Fruit fly (Drosophila melanogaster) whole organism, embryonic: ENCODE results near the gene Bet3.

Experiments used
- CG10274 ChIP-seq: fragments of 200-800 bp; sonication (Bioruptor generic); optimal IDR thresholded peaks from 3 replicates; lab custom pipeline; 2017; ENCODE audit warnings: missing biosample characterization, mild to moderate bottlenecking, missing genetic modification characterization
- CG11247 ChIP-seq: fragments of 200-800 bp; sonication (Bioruptor generic); IDR thresholded peaks from 2 replicates; pipeline ENCODE4 v1.3.6; 2022; ENCODE audit warnings: missing biosample characterization, missing genetic modification characterization
- CG11398 ChIP-seq: fragments of 200-800 bp; sonication (Bioruptor generic); optimal IDR thresholded peaks from 2 replicates; lab custom pipeline; 2016; ENCODE audit warnings: missing biosample characterization, missing genetic modification characterization
- CG11456 ChIP-seq: fragments of 200-800 bp; sonication (Bioruptor generic); IDR thresholded peaks from 3 replicates; pipeline ENCODE4 v1.3.6; 2022; ENCODE audit warnings: missing biosample characterization, missing genetic modification characterization
- CG11723 ChIP-seq: fragments of 200-800 bp; sonication (Bioruptor generic); optimal IDR thresholded peaks from 2 replicates; lab custom pipeline; 2017; ENCODE audit warnings: missing biosample characterization, mild to moderate bottlenecking, missing genetic modification characterization
- CG12071 ChIP-seq: fragments of 200-800 bp; sonication (Bioruptor generic); optimal IDR thresholded peaks from 3 replicates; lab custom pipeline; 2018; ENCODE audit warnings: missing biosample characterization, mild to moderate bottlenecking, missing genetic modification characterization
- CG12104 ChIP-seq: fragments of 200-800 bp; sonication (Bioruptor generic); optimal IDR thresholded peaks from 3 replicates; lab custom pipeline; 2016; ENCODE audit warnings: missing biosample characterization, missing genetic modification characterization
- CG12391 ChIP-seq: fragments of 200-800 bp; sonication (Bioruptor generic); optimal IDR thresholded peaks from 3 replicates; lab custom pipeline; 2018; ENCODE audit warnings: missing biosample characterization, mild to moderate bottlenecking, missing genetic modification characterization, moderate library complexity
- CG1529 ChIP-seq: fragments of 200-800 bp; sonication (Bioruptor generic); optimal IDR thresholded peaks from 3 replicates; lab custom pipeline; 2018; ENCODE audit warnings: missing biosample characterization, missing genetic modification characterization
- CG17186 ChIP-seq: fragments of 200-800 bp; sonication (Bioruptor generic); optimal IDR thresholded peaks from 3 replicates; lab custom pipeline; 2017; ENCODE audit warnings: missing biosample characterization, missing genetic modification reagents, missing genetic modification characterization
- CG17612 ChIP-seq: fragments of 200-800 bp; sonication (Bioruptor generic); IDR thresholded peaks from 2 replicates; pipeline ENCODE4 v1.3.6; 2022; ENCODE audit warnings: missing biosample characterization, missing genetic modification characterization
- CG18599 ChIP-seq: fragments of 200-800 bp; sonication (Bioruptor generic); optimal IDR thresholded peaks from 3 replicates; lab custom pipeline; 2017; ENCODE audit warnings: missing biosample characterization, missing genetic modification characterization, mild to moderate bottlenecking, moderate library complexity, missing genetic modification reagents
- CG18764 ChIP-seq: fragments of 200-800 bp; sonication (Bioruptor generic); optimal IDR thresholded peaks from 3 replicates; lab custom pipeline; 2016; ENCODE audit warnings: missing biosample characterization, missing genetic modification characterization
- CG2712 ChIP-seq: fragments of 200-800 bp; optimal IDR thresholded peaks from 3 replicates; lab custom pipeline; 2019; ENCODE audit warnings: missing biosample characterization, mild to moderate bottlenecking, missing genetic modification characterization, moderate library complexity
- CG33213 ChIP-seq: fragments of 200-800 bp; sonication (Bioruptor generic); optimal IDR thresholded peaks from 3 replicates; lab custom pipeline; 2016; ENCODE audit warnings: missing biosample characterization, missing genetic modification characterization
- CG4730 ChIP-seq: fragments of 200-800 bp; sonication (Bioruptor generic); IDR thresholded peaks from 2 replicates; pipeline ENCODE4 v1.3.6; 2022; ENCODE audit warnings: missing biosample characterization, missing genetic modification characterization
- CG6683 ChIP-seq: fragments of 200-800 bp; sonication (Bioruptor generic); optimal IDR thresholded peaks from 2 replicates; lab custom pipeline; 2017; ENCODE audit warnings: missing biosample characterization, mild to moderate bottlenecking, missing genetic modification characterization, missing genetic modification reagents
- CG8765 ChIP-seq: fragments of 200-800 bp; sonication (Bioruptor generic); IDR thresholded peaks from 2 replicates; pipeline ENCODE4 v1.3.6; 2022; ENCODE audit warnings: missing biosample characterization, missing genetic modification characterization
- CHES-1-like ChIP-seq: fragments of 200-800 bp; sonication (Bioruptor generic); optimal IDR thresholded peaks from 2 replicates; lab custom pipeline; 2016; ENCODE audit warnings: missing biosample characterization, missing genetic modification characterization
- D19B ChIP-seq: fragments of 200-800 bp; sonication (Bioruptor generic); optimal IDR thresholded peaks from 2 replicates; lab custom pipeline; 2017; ENCODE audit warnings: missing biosample characterization, mild to moderate bottlenecking, missing genetic modification characterization
- ERR ChIP-seq: fragments of 200-800 bp; sonication (Bioruptor generic); optimal IDR thresholded peaks from 2 replicates; lab custom pipeline; 2016; ENCODE audit warnings: missing biosample characterization, missing genetic modification characterization
- Gsc ChIP-seq: fragments of 200-800 bp; sonication (Bioruptor generic); IDR thresholded peaks from 2 replicates; pipeline ENCODE4 v1.3.6; 2022; ENCODE audit warnings: missing biosample characterization, missing genetic modification characterization
- Hey ChIP-seq: fragments of 200-800 bp; sonication (Bioruptor generic); optimal IDR thresholded peaks from 3 replicates; lab custom pipeline; 2018; ENCODE audit warnings: missing biosample characterization, mild to moderate bottlenecking, missing genetic modification characterization
- Kr ChIP-seq: fragments of 200-800 bp; sonication (Bioruptor generic); optimal IDR thresholded peaks from 2 replicates; lab custom pipeline; 2017; ENCODE audit warnings: missing biosample characterization, mild to moderate bottlenecking, missing genetic modification characterization
- MESR4 ChIP-seq: fragments of 200-800 bp; sonication (Bioruptor generic); optimal IDR thresholded peaks from 2 replicates; lab custom pipeline; 2018; ENCODE audit warnings: missing biosample characterization, mild to moderate bottlenecking, missing genetic modification characterization, moderate library complexity
- NC2α ChIP-seq: fragments of 200-800 bp; sonication (Bioruptor generic); optimal IDR thresholded peaks from 2 replicates; lab custom pipeline; 2016; ENCODE audit warnings: missing biosample characterization, missing genetic modification characterization
- Ptx1 ChIP-seq: fragments of 200-800 bp; sonication (Bioruptor generic); IDR thresholded peaks from 2 replicates; pipeline ENCODE4 v1.3.6; 2022; ENCODE audit warnings: missing biosample characterization, missing genetic modification characterization
- TFAM ChIP-seq: fragments of 200-800 bp; sonication (Bioruptor generic); optimal IDR thresholded peaks from 2 replicates; lab custom pipeline; 2017; ENCODE audit warnings: missing biosample characterization, missing genetic modification characterization, inconsistent platforms
- Trl ChIP-seq, 3 experiments: fragments of >200 bp in 2 of 3; fragments of 200-800 bp in 1 of 3; sonication (Bioruptor generic) in 1 of 3; optimal IDR thresholded peaks; 2 replicates in 1 of 3; 3 replicates in 2 of 3; lab custom pipeline; 2016 to 2017; ENCODE audit warnings: missing biosample characterization in 1 of 3, missing genetic modification characterization in 1 of 3
- Xrp1 ChIP-seq: fragments of 200-800 bp; sonication (Bioruptor generic); IDR thresholded peaks from 2 replicates; pipeline ENCODE4 v1.3.6; 2022; ENCODE audit warnings: missing biosample characterization, missing genetic modification characterization
- ci ChIP-seq: fragments of 200-800 bp; sonication (Bioruptor generic); IDR thresholded peaks from 3 replicates; pipeline ENCODE4 v1.3.6; 2022; ENCODE audit warnings: missing biosample characterization, missing genetic modification characterization
- crc ChIP-seq: fragments of 200-800 bp; sonication (Bioruptor generic); optimal IDR thresholded peaks from 2 replicates; lab custom pipeline; 2016; ENCODE audit warnings: missing biosample characterization, missing genetic modification characterization
- danr ChIP-seq: fragments of 200-800 bp; sonication (Bioruptor generic); IDR thresholded peaks from 2 replicates; pipeline ENCODE4 v1.3.6; 2022; ENCODE audit warnings: missing biosample characterization, missing genetic modification characterization
- dysf ChIP-seq: fragments of 200-800 bp; sonication (Bioruptor generic); IDR thresholded peaks from 3 replicates; pipeline ENCODE4 v1.3.6; 2022; ENCODE audit warnings: missing biosample characterization, missing genetic modification characterization
- gem ChIP-seq: fragments of 200-800 bp; sonication (Bioruptor generic); optimal IDR thresholded peaks from 2 replicates; lab custom pipeline; 2019; ENCODE audit warnings: missing biosample characterization, mild to moderate bottlenecking, missing genetic modification characterization, moderate library complexity
- gfzf ChIP-seq: fragments of 200-800 bp; sonication (Bioruptor generic); optimal IDR thresholded peaks from 2 replicates; lab custom pipeline; 2016; ENCODE audit warnings: missing biosample characterization, mild to moderate bottlenecking, missing genetic modification characterization, moderate library complexity
- grau ChIP-seq: fragments of 200-800 bp; optimal IDR thresholded peaks from 3 replicates; lab custom pipeline; 2019; ENCODE audit warnings: missing biosample characterization, mild to moderate bottlenecking, missing genetic modification characterization, moderate library complexity
- grn ChIP-seq: fragments of 200-800 bp; sonication (Bioruptor generic); optimal IDR thresholded peaks from 3 replicates; lab custom pipeline; 2017; ENCODE audit warnings: missing biosample characterization, missing genetic modification characterization
- kay ChIP-seq: fragments of 200-800 bp; sonication (Bioruptor generic); optimal IDR thresholded peaks from 2 replicates; lab custom pipeline; 2016; ENCODE audit warnings: missing biosample characterization, missing genetic modification characterization
- mirr ChIP-seq: fragments of 200-800 bp; sonication (Bioruptor generic); optimal IDR thresholded peaks from 3 replicates; lab custom pipeline; 2018; ENCODE audit warnings: missing biosample characterization, mild to moderate bottlenecking, missing genetic modification characterization
- pfk ChIP-seq: fragments of 200-800 bp; sonication (Bioruptor generic); optimal IDR thresholded peaks from 2 replicates; lab custom pipeline; 2018; ENCODE audit warnings: missing biosample characterization, mild to moderate bottlenecking, missing genetic modification characterization, moderate library complexity
- pita ChIP-seq: fragments of 200-800 bp; sonication (Bioruptor generic); optimal IDR thresholded peaks from 2 replicates; lab custom pipeline; 2017; ENCODE audit warnings: missing biosample characterization, mild to moderate bottlenecking, missing genetic modification characterization
- pnt ChIP-seq: fragments of 200-800 bp; sonication (Bioruptor generic); optimal IDR thresholded peaks from 3 replicates; lab custom pipeline; 2016; ENCODE audit warnings: missing biosample characterization, missing genetic modification characterization
- rib ChIP-seq: fragments of 200-800 bp; sonication (Bioruptor generic); IDR thresholded peaks from 2 replicates; pipeline ENCODE4 v1.3.6; 2022; ENCODE audit warnings: missing biosample characterization, missing genetic modification characterization
- sens ChIP-seq: fragments of 200-800 bp; sonication (Bioruptor generic); peaks from one replicate; lab custom pipeline; 2016; ENCODE audit warnings: missing biosample characterization, missing genetic modification characterization
- sim ChIP-seq: fragments of 200-800 bp; sonication (Bioruptor generic); IDR thresholded peaks from 2 replicates; pipeline ENCODE4 v1.3.6; 2022; ENCODE audit warnings: missing biosample characterization, missing genetic modification characterization
- sqz ChIP-seq: fragments of 200-800 bp; sonication (Bioruptor generic); optimal IDR thresholded peaks from 3 replicates; lab custom pipeline; 2018; ENCODE audit warnings: missing biosample characterization, mild to moderate bottlenecking, missing genetic modification characterization
- sug ChIP-seq: fragments of 200-800 bp; optimal IDR thresholded peaks from 2 replicates; lab custom pipeline; 2019; ENCODE audit warnings: missing biosample characterization, mild to moderate bottlenecking, missing genetic modification characterization, moderate library complexity
- tna ChIP-seq: fragments of 200-800 bp; sonication (Bioruptor generic); IDR thresholded peaks from 2 replicates; pipeline ENCODE4 v1.3.6; 2022; ENCODE audit warnings: missing biosample characterization, missing genetic modification characterization; ENCODE audit not compliant: partially characterized antibody
- wdn ChIP-seq: fragments of 200-800 bp; sonication (Bioruptor generic); IDR thresholded peaks from 2 replicates; pipeline ENCODE4 v1.3.6; 2022; ENCODE audit warnings: missing biosample characterization, missing genetic modification characterization
- zen ChIP-seq: fragments of 200-800 bp; sonication (Bioruptor generic); optimal IDR thresholded peaks from 3 replicates; lab custom pipeline; 2018; ENCODE audit warnings: missing biosample characterization, mild to moderate bottlenecking, missing genetic modification characterization, moderate library complexity

The Bet3 gene

dm6 chr3L:9462247-9462769 is 20.2 kb upstream of the Bet3 start (continued):
- TF ChIP-seq ci (GFP tag; lab: Robert Waterston, UW): peak; percentile 75
- peak; percentile 74 for TF ChIP-seq sug (tag; lab: Kevin White, UChicago)
- TF ChIP-seq NC2α: peak; percentile 68
- peak; percentile 51 for TF ChIP-seq CG10274 (GFP tag; lab: Kevin White, UChicago)
- TF ChIP-seq gem (tag; lab: Kevin White, UChicago): peak; percentile 97
- peak; percentile 45; the same call in 1 of the 2 replicates for TF ChIP-seq CG4730 (GFP tag; lab: Robert Waterston, UW)
- TF ChIP-seq Gsc (GFP tag; lab: Robert Waterston, UW): no peak
- peak; percentile 64 for TF ChIP-seq pnt (GFP tag; lab: Kevin White, UChicago)
- TF ChIP-seq pita: no peak
- TF ChIP-seq ERR (GFP tag; lab: Kevin White, UChicago): peak; percentile 67
- TF ChIP-seq gfzf: no peak
- TF ChIP-seq CHES-1-like (GFP tag; lab: Kevin White, UChicago): peak; percentile 69
- peak; percentile 84 for TF ChIP-seq CG6683 (GFP tag; lab: Kevin White, UChicago)
- peak; percentile 89 for TF ChIP-seq Xrp1 (GFP tag; lab: Robert Waterston, UW)
- no peak for TF ChIP-seq tna (GFP tag; lab: Robert Waterston, UW)
- peak; percentile 96 for TF ChIP-seq CG12391
- peak; percentile 70 for TF ChIP-seq zen (tag; lab: Kevin White, UChicago)
- 0 out of 2 replicates have a peak, but pooled peaks have one; percentile 34 for TF ChIP-seq sim
- peak; percentile 87 for TF ChIP-seq CG1529
- peak; percentile 82 for TF ChIP-seq dysf
- peak; percentile 92 for TF ChIP-seq grau (tag; lab: Kevin White, UChicago)
- no peak for TF ChIP-seq grn (GFP tag; lab: Kevin White, UChicago)
- peak; percentile 18 for TF ChIP-seq MESR4 (GFP tag; lab: Kevin White, UChicago)
- peak; percentile 69 for TF ChIP-seq Ptx1 (GFP tag; lab: Robert Waterston, UW)
- no peak for TF ChIP-seq Kr (GFP tag; lab: Kevin White, UChicago)
- no peak for TF ChIP-seq pfk
- no peak for TF ChIP-seq CG11247
- TF ChIP-seq kay (GFP tag; lab: Kevin White, UChicago): peak; percentile 75
- TF ChIP-seq CG11456: no peak
- TF ChIP-seq CG2712 (tag; lab: Kevin White, UChicago): peak; percentile 96
- TF ChIP-seq CG8765 (GFP tag; lab: Robert Waterston, UW): peak; percentile 11; the same call in 1 of the 2 replicates
- TF ChIP-seq sqz (GFP tag; lab: Kevin White, UChicago): peak; percentile 84
- peak; percentile 63 for TF ChIP-seq crc
- no peak for TF ChIP-seq rib (GFP tag; lab: Robert Waterston, UW)
- peak; percentile 81 for TF ChIP-seq CG11723
- TF ChIP-seq Trl (optimal IDR thresholded peaks at IDR 0.05; lab: Kevin White, UChicago): peak; percentile 43 to 96
- peak; percentile 80 for TF ChIP-seq Trl (GFP tag; optimal IDR thresholded peaks at IDR 0.05; lab: Kevin White, UChicago)
- peak; percentile 50 for TF ChIP-seq TFAM (GFP tag; lab: Kevin White, UChicago)
- no peak for TF ChIP-seq CG17612 (GFP tag; lab: Robert Waterston, UW)
- peak; percentile 79 for TF ChIP-seq CG18764 (GFP tag; lab: Kevin White, UChicago)
- peak; percentile 93 for TF ChIP-seq CG18599
- peak; percentile 98 for TF ChIP-seq sens (GFP tag; lab: Kevin White, UChicago)
- peak; percentile 71 for TF ChIP-seq CG11398 (GFP tag; lab: Kevin White, UChicago)
- no peak for TF ChIP-seq Hey (tag; lab: Kevin White, UChicago)
- TF ChIP-seq D19B (GFP tag; lab: Kevin White, UChicago): peak; percentile 72
- peak; percentile 63 for TF ChIP-seq CG17186 (GFP tag; lab: Kevin White, UChicago)
- no peak for TF ChIP-seq danr (GFP tag; lab: Robert Waterston, UW)
- peak; percentile 84 for TF ChIP-seq CG12071
- peak; percentile 45 for TF ChIP-seq mirr (GFP tag; lab: Kevin White, UChicago)
- peak; percentile 50 for TF ChIP-seq wdn (GFP tag; lab: Robert Waterston, UW)
- peak; percentile 86 for TF ChIP-seq CG12104 (GFP tag; lab: Kevin White, UChicago)
- peak; percentile 49 for TF ChIP-seq CG33213 (GFP tag; lab: Kevin White, UChicago)
